Fruit fly (Drosophila melanogaster) whole organism, embryonic: ENCODE measurements around the gene DnaJ-H.

Experiments used
- B-H1 ChIP-seq: fragments of 200-800 bp; sonication (Bioruptor generic); IDR thresholded peaks from 3 replicates; pipeline ENCODE4 v1.3.6; 2022; ENCODE audit warnings: missing biosample characterization, missing genetic modification characterization
- Bgb ChIP-seq: fragments of 200-800 bp; sonication (Bioruptor generic); IDR thresholded peaks from 2 replicates; pipeline ENCODE4 v1.3.6; 2022; ENCODE audit warnings: missing biosample characterization, missing genetic modification characterization; ENCODE audit not compliant: partially characterized antibody
- CG10979 ChIP-seq: fragments of 200-800 bp; sonication (Bioruptor generic); optimal IDR thresholded peaks from 2 replicates; lab custom pipeline; 2018; ENCODE audit warnings: missing biosample characterization, mild to moderate bottlenecking, missing genetic modification characterization, moderate library complexity
- CG11560 ChIP-seq: fragments of 200-800 bp; sonication (Bioruptor generic); IDR thresholded peaks from 3 replicates; pipeline ENCODE4 v1.3.6; 2022; ENCODE audit warnings: missing biosample characterization, missing genetic modification characterization
- CG12942 ChIP-seq: fragments of 200-800 bp; sonication (Bioruptor generic); optimal IDR thresholded peaks from 3 replicates; lab custom pipeline; 2016; ENCODE audit warnings: missing biosample characterization, missing genetic modification characterization
- CG13287 ChIP-seq: fragments of 200-800 bp; sonication (Bioruptor generic); IDR thresholded peaks from 2 replicates; pipeline ENCODE4 v1.3.6; 2022; ENCODE audit warnings: missing biosample characterization, missing genetic modification characterization; ENCODE audit not compliant: partially characterized antibody
- CG13894 ChIP-seq: fragments of 200-800 bp; sonication (Bioruptor generic); optimal IDR thresholded peaks from 3 replicates; lab custom pipeline; 2018; ENCODE audit warnings: missing biosample characterization, mild to moderate bottlenecking, missing genetic modification characterization, moderate library complexity
- CG14441 ChIP-seq: fragments of 200-800 bp; sonication (Bioruptor generic); IDR thresholded peaks from 2 replicates; pipeline ENCODE4 v1.3.6; 2022; ENCODE audit warnings: missing biosample characterization, missing genetic modification characterization
- CG15514 ChIP-seq: fragments of 200-800 bp; sonication (Bioruptor generic); optimal IDR thresholded peaks from 3 replicates; lab custom pipeline; 2017; ENCODE audit warnings: missing biosample characterization, missing genetic modification characterization, mild to moderate bottlenecking, moderate library complexity, missing genetic modification reagents
- CG16863 ChIP-seq: fragments of 200-800 bp; sonication (Bioruptor generic); optimal IDR thresholded peaks from 3 replicates; lab custom pipeline; 2016; ENCODE audit warnings: missing biosample characterization, missing genetic modification characterization
- CG17186 ChIP-seq: fragments of 200-800 bp; sonication (Bioruptor generic); optimal IDR thresholded peaks from 3 replicates; lab custom pipeline; 2017; ENCODE audit warnings: missing biosample characterization, missing genetic modification reagents, missing genetic modification characterization
- CG17912 ChIP-seq: fragments of 200-800 bp; sonication (Bioruptor generic); optimal IDR thresholded peaks from 2 replicates; lab custom pipeline; 2018; ENCODE audit warnings: missing biosample characterization, mild to moderate bottlenecking, missing genetic modification characterization
- CG2199 ChIP-seq: fragments of 200-800 bp; sonication (Bioruptor generic); IDR thresholded peaks from 3 replicates; pipeline ENCODE4 v1.3.6; 2022; ENCODE audit warnings: missing biosample characterization, missing genetic modification characterization
- CG2712 ChIP-seq: fragments of 200-800 bp; optimal IDR thresholded peaks from 3 replicates; lab custom pipeline; 2019; ENCODE audit warnings: missing biosample characterization, mild to moderate bottlenecking, missing genetic modification characterization, moderate library complexity
- CG30020 ChIP-seq: fragments of 200-800 bp; optimal IDR thresholded peaks from 2 replicates; lab custom pipeline; 2019; ENCODE audit warnings: missing biosample characterization, mild to moderate bottlenecking, missing genetic modification characterization, moderate library complexity
- CG30431 ChIP-seq: fragments of 200-800 bp; sonication (Bioruptor generic); optimal IDR thresholded peaks from 2 replicates; lab custom pipeline; 2017; ENCODE audit warnings: missing biosample characterization, missing genetic modification characterization
- CG31224 ChIP-seq: fragments of 200-800 bp; sonication (Bioruptor generic); IDR thresholded peaks from 2 replicates; pipeline ENCODE4 v1.3.6; 2022; ENCODE audit warnings: missing biosample characterization, missing genetic modification characterization
- CG32772 ChIP-seq: fragments of 200-800 bp; sonication (Bioruptor generic); IDR thresholded peaks from 2 replicates; pipeline ENCODE4 v1.3.6; 2022; ENCODE audit warnings: missing biosample characterization, missing genetic modification characterization
- CG3281 ChIP-seq: fragments of 200-800 bp; sonication (Bioruptor generic); optimal IDR thresholded peaks from 3 replicates; lab custom pipeline; 2017; ENCODE audit warnings: missing biosample characterization, mild to moderate bottlenecking, missing genetic modification characterization
- CG3726 ChIP-seq: fragments of 200-800 bp; sonication (Bioruptor generic); IDR thresholded peaks from 3 replicates; pipeline ENCODE4, ENCODE4 v1.3.6; 2022; ENCODE audit warnings: missing biosample characterization, missing genetic modification characterization
- CG3995 ChIP-seq: fragments of 200-800 bp; sonication (Bioruptor generic); optimal IDR thresholded peaks from 3 replicates; lab custom pipeline; 2016; ENCODE audit warnings: missing biosample characterization, missing genetic modification characterization
- CG42726 ChIP-seq: fragments of 200-800 bp; sonication (Bioruptor generic); IDR thresholded peaks from 2 replicates; pipeline ENCODE4 v1.3.6; 2022; ENCODE audit warnings: missing biosample characterization, missing genetic modification characterization; ENCODE audit not compliant: partially characterized antibody
- D19B ChIP-seq: fragments of 200-800 bp; sonication (Bioruptor generic); optimal IDR thresholded peaks from 2 replicates; lab custom pipeline; 2017; ENCODE audit warnings: missing biosample characterization, mild to moderate bottlenecking, missing genetic modification characterization
- H15 ChIP-seq: fragments of 200-800 bp; sonication (Bioruptor generic); IDR thresholded peaks from 3 replicates; pipeline ENCODE4 v1.3.6; 2022; ENCODE audit warnings: missing biosample characterization, missing genetic modification characterization
- Hsf ChIP-seq: fragments of 200-800 bp; sonication (Bioruptor generic); optimal IDR thresholded peaks from 3 replicates; lab custom pipeline; 2016; ENCODE audit warnings: missing biosample characterization, missing genetic modification characterization
- Lim3 ChIP-seq: fragments of 200-800 bp; sonication (Bioruptor generic); IDR thresholded peaks from 2 replicates; pipeline ENCODE4 v1.3.6; 2022; ENCODE audit warnings: missing biosample characterization, missing genetic modification characterization
- MBD-R2 ChIP-seq: fragments of 200-800 bp; sonication (Bioruptor generic); IDR thresholded peaks from 2 replicates; pipeline ENCODE4 v1.3.6; 2022; ENCODE audit warnings: missing biosample characterization, missing genetic modification characterization
- Meics ChIP-seq: fragments of 200-800 bp; sonication (Bioruptor generic); optimal IDR thresholded peaks from 2 replicates; lab custom pipeline; 2017; ENCODE audit warnings: missing biosample characterization, mild to moderate bottlenecking, missing genetic modification characterization
- Mrtf ChIP-seq: fragments of 200-800 bp; sonication (Bioruptor generic); IDR thresholded peaks from 3 replicates; pipeline ENCODE4 v1.3.6; 2022; ENCODE audit warnings: missing biosample characterization, missing genetic modification characterization
- NC2α ChIP-seq: fragments of 200-800 bp; sonication (Bioruptor generic); optimal IDR thresholded peaks from 2 replicates; lab custom pipeline; 2016; ENCODE audit warnings: missing biosample characterization, missing genetic modification characterization
- Opbp ChIP-seq: fragments of 200-800 bp; sonication (Bioruptor generic); IDR thresholded peaks from 3 replicates; pipeline ENCODE4 v1.3.6; 2022; ENCODE audit warnings: missing biosample characterization, missing genetic modification characterization; ENCODE audit not compliant: partially characterized antibody
- Optix ChIP-seq: fragments of 200-800 bp; sonication (Bioruptor generic); IDR thresholded peaks from 3 replicates; pipeline ENCODE4 v1.3.6; 2022; ENCODE audit warnings: missing biosample characterization, missing genetic modification characterization
- Six4 ChIP-seq: fragments of 200-800 bp; sonication (Bioruptor generic); optimal IDR thresholded peaks from 2 replicates; lab custom pipeline; 2016; ENCODE audit warnings: missing biosample characterization, missing genetic modification characterization
- ase ChIP-seq: fragments of 200-800 bp; sonication (Bioruptor generic); IDR thresholded peaks from 3 replicates; pipeline ENCODE4 v1.3.6; 2022; ENCODE audit warnings: missing biosample characterization, missing genetic modification characterization
- cg ChIP-seq: fragments of 200-800 bp; sonication (Bioruptor generic); optimal IDR thresholded peaks from 3 replicates; lab custom pipeline; 2019; ENCODE audit warnings: missing biosample characterization, mild to moderate bottlenecking, missing genetic modification characterization, moderate library complexity
- chm ChIP-seq: fragments of 200-800 bp; sonication (Bioruptor generic); IDR thresholded peaks from 2 replicates; pipeline ENCODE4 v1.3.6; 2022; ENCODE audit warnings: missing biosample characterization, missing genetic modification characterization
- chn ChIP-seq: fragments of 200-800 bp; sonication (Bioruptor generic); optimal IDR thresholded peaks from 2 replicates; lab custom pipeline; 2016; ENCODE audit warnings: missing biosample characterization, missing genetic modification characterization
- dati ChIP-seq: fragments of 200-800 bp; sonication (Bioruptor generic); IDR thresholded peaks from 2 replicates; pipeline ENCODE4 v1.3.6; 2022; ENCODE audit warnings: missing biosample characterization, missing genetic modification characterization
- fd96Cb ChIP-seq: fragments of 200-800 bp; sonication (Bioruptor generic); optimal IDR thresholded peaks from 2 replicates; lab custom pipeline; 2018; ENCODE audit warnings: missing biosample characterization, mild to moderate bottlenecking, missing genetic modification characterization, moderate library complexity
- gcm2 ChIP-seq: fragments of 200-800 bp; sonication (Bioruptor generic); optimal IDR thresholded peaks from 2 replicates; lab custom pipeline; 2016; ENCODE audit warnings: missing biosample characterization, missing genetic modification characterization
- jigr1 ChIP-seq: fragments of 200-800 bp; sonication (Bioruptor generic); IDR thresholded peaks from 3 replicates; pipeline ENCODE4 v1.3.6; 2022; ENCODE audit warnings: missing biosample characterization, missing genetic modification characterization
- lbe ChIP-seq: fragments of 200-800 bp; sonication (Bioruptor generic); optimal IDR thresholded peaks from 2 replicates; lab custom pipeline; 2016; ENCODE audit warnings: missing biosample characterization, mild to moderate bottlenecking, missing genetic modification characterization
- lilli ChIP-seq: fragments of 200-800 bp; sonication (Bioruptor generic); optimal IDR thresholded peaks from 3 replicates; lab custom pipeline; 2016; ENCODE audit warnings: missing biosample characterization, missing genetic modification characterization
- mam ChIP-seq: fragments of 200-800 bp; sonication (Bioruptor generic); optimal IDR thresholded peaks from 3 replicates; lab custom pipeline; 2016; ENCODE audit warnings: missing biosample characterization, missing genetic modification characterization
- pan ChIP-seq, 4 experiments: fragments of >200 bp in 3 of 4; fragments of 200-800 bp in 1 of 4; sonication (Bioruptor generic) in 1 of 4; optimal IDR thresholded peaks in 3 of 4; IDR thresholded peaks in 1 of 4; 2 replicates each; pipeline versions ENCODE4 v1.3.6 to Lab custom; 2017 to 2022; ENCODE audit warnings: missing biosample characterization in 2 of 4, missing genetic modification characterization in 2 of 4, mixed read lengths in 1 of 4
- sr ChIP-seq: fragments of 200-800 bp; sonication (Bioruptor generic); IDR thresholded peaks from 3 replicates; pipeline ENCODE4 v1.3.6; 2022; ENCODE audit warnings: missing biosample characterization, missing genetic modification characterization
- tap ChIP-seq: fragments of 200-800 bp; optimal IDR thresholded peaks from 3 replicates; lab custom pipeline; 2019; ENCODE audit warnings: missing biosample characterization, mild to moderate bottlenecking, missing genetic modification characterization, moderate library complexity
- vnd ChIP-seq: fragments of 200-800 bp; sonication (Bioruptor generic); IDR thresholded peaks from 3 replicates; pipeline ENCODE4 v1.3.6; 2022; ENCODE audit warnings: missing biosample characterization, missing genetic modification characterization; ENCODE audit not compliant: partially characterized antibody
- z ChIP-seq: fragments of 200-800 bp; sonication (Bioruptor generic); IDR thresholded peaks from 3 replicates; pipeline ENCODE4 v1.3.6; 2022; ENCODE audit warnings: missing biosample characterization, missing genetic modification characterization

DnaJ-H gene

DNA sequence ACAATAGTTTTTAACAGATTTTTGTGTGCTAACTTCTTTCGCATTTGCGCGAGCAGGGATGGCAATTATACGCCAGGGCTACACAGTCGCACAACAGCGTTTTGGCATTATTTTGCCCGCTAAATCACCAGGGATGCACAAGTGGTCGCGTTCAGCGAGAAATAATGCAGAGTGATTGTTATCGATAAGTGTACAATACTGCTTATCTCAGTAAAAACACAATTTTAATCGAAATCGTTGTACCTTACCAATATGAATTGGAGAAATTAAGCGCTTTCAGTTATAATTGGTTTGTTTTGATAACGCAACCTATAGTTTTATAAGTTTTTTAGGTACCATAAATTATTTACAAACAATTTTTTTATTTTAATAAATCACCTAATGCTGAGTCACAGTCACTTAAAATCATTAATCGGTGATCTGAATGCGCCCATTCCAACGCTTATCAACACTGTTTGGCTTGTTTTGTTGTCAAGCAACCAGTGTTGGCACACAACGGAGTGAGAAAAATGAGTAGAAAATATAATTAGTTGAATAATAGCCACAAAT lies 10.9 kb upstream of the DnaJ-H start, which contains the start of the genes Sfmbt and CG5439 (continued):
- TF ChIP-seq jigr1, result peak; percentile 45; the same call in 1 of the 3 replicates
- TF ChIP-seq CG14441 (GFP tag; lab: Robert Waterston, UW), result peak; percentile 71
- no peak for TF ChIP-seq sr (GFP tag; lab: Robert Waterston, UW)
- TF ChIP-seq Lim3 (GFP tag; lab: Robert Waterston, UW), result no peak
- peak; percentile 62 for TF ChIP-seq CG15514 (GFP tag; lab: Kevin White, UChicago)
- TF ChIP-seq H15 (GFP tag; lab: Robert Waterston, UW), result peak; percentile 25; the same call in 1 of the 3 replicates
- peak; percentile 33; the same call in 1 of the 2 replicates for TF ChIP-seq CG13287 (GFP tag; lab: Robert Waterston, UW)
- TF ChIP-seq CG17912 (GFP tag; lab: Kevin White, UChicago), result peak; percentile 72
- peak; percentile 48 for TF ChIP-seq fd96Cb
- peak; percentile 65; the same call in 2 of the 3 replicates for TF ChIP-seq CG11560 (tag; lab: Robert Waterston, UW)
- TF ChIP-seq dati (GFP tag; lab: Robert Waterston, UW), result no peak
- no peak for TF ChIP-seq D19B (GFP tag; lab: Kevin White, UChicago)
- no peak for TF ChIP-seq CG3726 (GFP tag; lab: Robert Waterston, UW)
- TF ChIP-seq vnd (GFP tag; lab: Robert Waterston, UW), result no peak
- peak; percentile 80 for TF ChIP-seq MBD-R2 (GFP tag; lab: Robert Waterston, UW)
- peak; percentile 70 for TF ChIP-seq Mrtf (GFP tag; lab: Robert Waterston, UW)
- TF ChIP-seq CG42726 (GFP tag; lab: Robert Waterston, UW), result peak; percentile 49; the same call in 1 of the 2 replicates
- TF ChIP-seq pan (optimal IDR thresholded peaks at IDR 0.05; lab: Kevin White, UChicago), result no peak
- TF ChIP-seq pan (GFP tag; optimal IDR thresholded peaks at IDR 0.05 in 1 of 2, IDR thresholded peaks at IDR 0.05 in 1 of 2), result peak in 1 of 2 experiments; percentile 15
- TF ChIP-seq mam (GFP tag; lab: Kevin White, UChicago), result peak; percentile 86
- TF ChIP-seq lilli (GFP tag; lab: Kevin White, UChicago), result peak; percentile 91
- peak; percentile 12 for TF ChIP-seq Six4 (GFP tag; lab: Kevin White, UChicago)
- TF ChIP-seq CG10979 (tag; lab: Kevin White, UChicago), result peak; percentile 62
- TF ChIP-seq NC2α (GFP tag; lab: Kevin White, UChicago), result no peak
- peak; percentile 69 for TF ChIP-seq CG16863 (GFP tag; lab: Kevin White, UChicago)
- peak; percentile 83 for TF ChIP-seq CG30020 (tag; lab: Kevin White, UChicago)
- TF ChIP-seq Optix, result 0 out of 3 replicates have a peak, but pooled peaks have one; percentile 26
- peak; percentile 82 for TF ChIP-seq CG2712
- peak; percentile 32; the same call in 2 of the 3 replicates for TF ChIP-seq B-H1 (GFP tag; lab: Robert Waterston, UW)
- peak; percentile 83 for TF ChIP-seq Hsf (GFP tag; lab: Kevin White, UChicago)
- TF ChIP-seq chm (GFP tag; lab: Robert Waterston, UW), result 0 out of 2 replicates have a peak, but pooled peaks have one; percentile 50
- peak; percentile 77 for TF ChIP-seq lbe (GFP tag; lab: Kevin White, UChicago)
- TF ChIP-seq z (GFP tag; lab: Robert Waterston, UW), result no peak
- peak; percentile 58 for TF ChIP-seq CG30431
- peak; percentile 66; the same call in 2 of the 3 replicates for TF ChIP-seq Opbp (GFP tag; lab: Robert Waterston, UW)
- no peak for TF ChIP-seq CG2199 (GFP tag; lab: Robert Waterston, UW)
- TF ChIP-seq CG13894 (tag; lab: Kevin White, UChicago), result no peak
- TF ChIP-seq Bgb (GFP tag; lab: Robert Waterston, UW), result peak; percentile 44
- TF ChIP-seq cg, result no peak
- peak; percentile 40; the same call in 1 of the 2 replicates for TF ChIP-seq CG31224 (GFP tag; lab: Robert Waterston, UW)
- TF ChIP-seq gcm2 (GFP tag; lab: Kevin White, UChicago), result no peak
- peak; percentile 84 for TF ChIP-seq CG3281
- TF ChIP-seq ase (GFP tag; lab: Robert Waterston, UW), result 0 out of 3 replicates have a peak, but pooled peaks have one; percentile 45
- TF ChIP-seq CG12942 (GFP tag; lab: Kevin White, UChicago), result peak; percentile 78
- peak; percentile 100 for TF ChIP-seq CG3995 (GFP tag; lab: Kevin White, UChicago)
- TF ChIP-seq chn (GFP tag; lab: Kevin White, UChicago), result peak; percentile 71
- TF ChIP-seq tap (tag; lab: Kevin White, UChicago), result no peak
- peak; percentile 52 for TF ChIP-seq CG32772 (GFP tag; lab: Robert Waterston, UW)
- peak; percentile 90 for TF ChIP-seq CG17186 (GFP tag; lab: Kevin White, UChicago)
- TF ChIP-seq Meics, result peak; percentile 69
